Worm (Caenorhabditis elegans) whole organism, midembryonic: Measurements from ENCODE around the gene C04E12.5.

Source experiments
- T22C8.4 ChIP-seq: fragments of 200-800 bp; sonication (Bioruptor generic); IDR thresholded peaks from 2 replicates; pipeline ENCODE4 v1.3.6; 2022; ENCODE audit warnings: missing genetic modification characterization, missing compliant biosample characterization
- cog-1 ChIP-seq: sonication (generic microtip); optimal IDR thresholded peaks from 2 replicates; lab custom pipeline; 2016; ENCODE audit warnings: missing genetic modification characterization, missing compliant biosample characterization
- flt-1 ChIP-seq: fragments of 200-800 bp; sonication (Bioruptor generic); IDR thresholded peaks from 2 replicates; pipeline ENCODE4 v1.3.6; 2022; ENCODE audit warnings: missing genetic modification characterization, missing compliant biosample characterization
- klf-2 ChIP-seq: fragments of 200-800 bp; sonication (Bioruptor generic); conservative IDR thresholded peaks from 2 replicates; pipeline ENCODE4 v1.3.6; 2022; ENCODE audit warnings: missing genetic modification reagents, missing genetic modification characterization, missing compliant biosample characterization
- med-1 ChIP-seq: sonication (generic microtip); optimal IDR thresholded peaks from 2 replicates; lab custom pipeline; 2017; ENCODE audit warnings: missing genetic modification characterization, mild to moderate bottlenecking, missing compliant biosample characterization, antibody characterized with exemption, missing genetic modification reagents; ENCODE audit not compliant: insufficient read depth
- ref-1 ChIP-seq: fragments of 200-800 bp; sonication (Bioruptor generic); conservative IDR thresholded peaks from 2 replicates; pipeline ENCODE4 v1.3.6; 2022; ENCODE audit warnings: missing genetic modification reagents, missing genetic modification characterization, missing compliant biosample characterization
- tab-1 ChIP-seq: fragments of 200-800 bp; sonication (Bioruptor generic); IDR thresholded peaks from 2 replicates; pipeline ENCODE4 v1.3.6; 2022; ENCODE audit warnings: missing genetic modification characterization, missing compliant biosample characterization
- ztf-23 ChIP-seq: fragments of 200-800 bp; sonication (Bioruptor generic); IDR thresholded peaks from 2 replicates; pipeline ENCODE4 v1.3.6; 2022; ENCODE audit warnings: missing genetic modification reagents, missing genetic modification characterization, missing compliant biosample characterization
- ztf-29 ChIP-seq: fragments of 200-800 bp; sonication (Bioruptor generic); IDR thresholded peaks from 2 replicates; pipeline ENCODE4 v1.3.6; 2022; ENCODE audit warnings: missing genetic modification reagents, missing genetic modification characterization, missing compliant biosample characterization

Gene C04E12.5

ce11 chrV:3339009-3339408 is 19.4 kb upstream of the C04E12.5 start, which contains the start of gene C17B7.4:
Gene C17B7.4, plus strand, starts transcription at chrV:3339309.
- no peak for TF ChIP-seq ztf-29
- no peak for TF ChIP-seq cog-1 (tag; lab: Kevin White, UChicago)
- TF ChIP-seq klf-2 (GFP tag; lab: Robert Waterston, UW) = no peak
- no peak for TF ChIP-seq tab-1 (GFP tag; lab: Robert Waterston, UW)
- no peak for TF ChIP-seq ref-1 (GFP tag; lab: Robert Waterston, UW)
- no peak for TF ChIP-seq med-1
- TF ChIP-seq flt-1 (GFP tag; lab: Robert Waterston, UW) = no peak
- TF ChIP-seq T22C8.4 (GFP tag; lab: Robert Waterston, UW) = no peak
- TF ChIP-seq ztf-23 = no peak

DNA sequence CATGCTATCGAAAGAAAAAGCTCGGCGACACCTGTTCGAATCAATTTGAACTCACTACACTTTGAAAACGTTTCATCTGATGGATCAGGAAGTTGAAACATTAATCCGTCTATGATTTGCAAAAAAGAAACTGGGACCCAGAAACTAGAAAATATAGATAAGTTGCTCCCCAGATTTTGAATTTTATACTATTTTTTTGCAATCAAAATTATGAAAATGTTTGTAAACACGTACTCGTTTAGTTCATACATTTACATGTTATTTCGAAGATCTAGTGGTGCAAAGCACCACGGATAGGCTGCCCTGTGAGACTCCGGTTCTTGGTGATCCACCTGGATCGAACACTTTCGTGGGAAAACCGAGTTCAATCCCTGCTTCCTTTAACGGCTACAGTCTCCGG is 16.5 kb upstream of the C04E12.5 start, which contains the start of gene C17B7.10:
Gene C17B7.10, minus strand, starts transcription at position 101 of the 400 bp plus-strand sequence.
- TF ChIP-seq ztf-29 = no peak

ce11 chrV:3342504-3342903 is 15.9 kb upstream of the C04E12.5 start, which contains the start of gene C17B7.3:
Gene C17B7.3, plus strand, starts transcription at chrV:3342804.
- TF ChIP-seq cog-1 (tag; lab: Kevin White, UChicago) = no peak
- no peak for TF ChIP-seq T22C8.4 (GFP tag; lab: Robert Waterston, UW)
- TF ChIP-seq med-1 = no peak
- no peak for TF ChIP-seq flt-1 (GFP tag; lab: Robert Waterston, UW)
- TF ChIP-seq ref-1 (GFP tag; lab: Robert Waterston, UW) = no peak
- no peak for TF ChIP-seq klf-2 (GFP tag; lab: Robert Waterston, UW)
- no peak for TF ChIP-seq tab-1 (GFP tag; lab: Robert Waterston, UW)
- TF ChIP-seq ztf-29 = no peak
- no peak for TF ChIP-seq ztf-23

ce11 chrV:3344001-3344400 is 14.4 kb upstream of the C04E12.5 start:
- TF ChIP-seq ref-1 (GFP tag; lab: Robert Waterston, UW) (no peak), cog-1 (tag; lab: Kevin White, UChicago) (no peak), ztf-23 (no peak), klf-2 (GFP tag; lab: Robert Waterston, UW) (no peak), ztf-29 (no peak), T22C8.4 (GFP tag; lab: Robert Waterston, UW) (no peak), flt-1 (GFP tag; lab: Robert Waterston, UW) (no peak), med-1 (no peak), tab-1 (GFP tag; lab: Robert Waterston, UW) (no peak)

DNA sequence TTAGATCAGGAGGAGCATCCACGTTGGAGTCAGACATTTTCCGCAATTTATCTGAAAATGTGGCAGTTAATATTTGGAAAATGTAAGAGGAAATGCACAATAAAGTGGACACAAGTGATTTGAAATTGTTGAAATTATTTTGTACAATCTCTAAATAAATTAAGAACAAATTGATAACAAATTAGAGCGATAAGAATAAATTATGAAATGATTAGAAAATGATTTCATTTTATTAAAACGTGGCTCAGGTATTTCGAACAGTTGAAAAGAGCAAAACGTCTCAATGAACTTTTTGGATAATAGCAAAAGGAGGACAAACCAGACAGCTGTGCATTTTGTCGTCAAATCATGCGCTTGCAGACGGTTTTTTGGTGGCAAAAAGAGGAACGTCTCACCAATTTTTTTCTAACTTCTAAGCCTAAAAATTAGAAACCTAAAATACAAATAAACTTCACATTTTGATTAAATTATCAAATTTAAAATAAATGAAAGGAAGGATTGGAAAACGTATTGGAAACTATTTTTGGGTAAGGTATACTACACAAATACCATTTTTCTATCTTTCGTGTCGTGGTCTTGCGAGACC is 11.8 kb upstream of the C04E12.5 start, which contains the start of gene fbxa-65:
Gene fbxa-65, minus strand, starts transcription at position 51 of the 586 bp plus-strand sequence.
- no peak for TF ChIP-seq flt-1 (GFP tag; lab: Robert Waterston, UW)
- no peak for TF ChIP-seq ztf-23
- TF ChIP-seq T22C8.4 (GFP tag; lab: Robert Waterston, UW) = no peak
- no peak for TF ChIP-seq ztf-29
- TF ChIP-seq ref-1 (GFP tag; lab: Robert Waterston, UW) = no peak
- no peak for TF ChIP-seq med-1
- TF ChIP-seq cog-1 (tag; lab: Kevin White, UChicago) = no peak
- TF ChIP-seq tab-1 (GFP tag; lab: Robert Waterston, UW) = no peak
- no peak for TF ChIP-seq klf-2 (GFP tag; lab: Robert Waterston, UW)

DNA sequence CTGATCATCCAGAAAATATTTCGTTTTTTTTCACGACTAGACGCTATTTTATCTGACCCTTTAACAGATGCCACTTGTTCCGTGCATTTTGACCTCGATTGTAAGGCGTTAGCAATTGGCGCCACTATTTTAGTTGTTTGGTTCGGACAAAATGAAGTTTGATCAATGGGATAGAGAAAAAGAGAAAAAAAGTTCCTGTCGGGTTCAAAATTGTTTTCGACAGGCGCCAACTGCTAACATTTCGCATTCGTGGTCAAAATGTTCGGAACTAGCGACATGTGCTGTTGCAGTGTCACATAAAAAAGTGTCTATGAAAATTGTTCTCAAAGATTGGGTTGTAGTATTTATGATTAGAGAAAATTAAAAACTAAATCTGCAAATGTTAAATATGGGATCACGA is 10.9 kb upstream of the C04E12.5 start:
- TF ChIP-seq klf-2 (GFP tag; lab: Robert Waterston, UW) (no peak), cog-1 (tag; lab: Kevin White, UChicago) (no peak), med-1 (no peak), T22C8.4 (GFP tag; lab: Robert Waterston, UW) (no peak), ztf-29 (no peak), tab-1 (GFP tag; lab: Robert Waterston, UW) (no peak), flt-1 (GFP tag; lab: Robert Waterston, UW) (no peak), ref-1 (GFP tag; lab: Robert Waterston, UW) (no peak), ztf-23 (no peak)

ce11 chrV:3349877-3350276 is 8.5 kb upstream of the C04E12.5 start, which contains the start of gene C17B7.15:
Gene C17B7.15, plus strand, starts transcription at chrV:3350177.
- TF ChIP-seq klf-2 (GFP tag; lab: Robert Waterston, UW) = no peak
- no peak for TF ChIP-seq ztf-23
- TF ChIP-seq ref-1 (GFP tag; lab: Robert Waterston, UW) = no peak
- TF ChIP-seq flt-1 (GFP tag; lab: Robert Waterston, UW) = no peak
- TF ChIP-seq med-1 = no peak

DNA sequence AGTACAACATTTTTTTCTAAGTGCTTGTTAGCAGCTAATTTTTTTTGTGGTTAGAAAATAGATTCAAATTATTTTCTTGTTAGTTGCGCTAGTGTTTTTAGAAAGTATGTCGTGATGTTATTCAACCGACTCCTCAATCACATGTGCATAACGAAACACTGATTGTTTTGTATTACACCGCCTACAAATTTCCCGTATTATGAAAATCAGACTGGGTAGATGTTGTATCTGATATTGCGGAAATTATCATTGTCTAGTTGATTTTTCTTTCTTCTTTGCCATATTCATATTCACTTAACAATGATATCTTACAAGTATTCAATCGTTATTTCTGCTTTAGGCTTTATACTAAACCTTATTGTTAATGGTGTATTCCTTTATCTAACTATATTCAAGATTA is 7.1 kb upstream of the C04E12.5 start, which contains the start of gene str-63:
Gene str-63, plus strand, starts transcription at position 301 of the 400 bp plus-strand sequence.
- TF ChIP-seq tab-1 (GFP tag; lab: Robert Waterston, UW) = no peak
- TF ChIP-seq ztf-29 = no peak

DNA sequence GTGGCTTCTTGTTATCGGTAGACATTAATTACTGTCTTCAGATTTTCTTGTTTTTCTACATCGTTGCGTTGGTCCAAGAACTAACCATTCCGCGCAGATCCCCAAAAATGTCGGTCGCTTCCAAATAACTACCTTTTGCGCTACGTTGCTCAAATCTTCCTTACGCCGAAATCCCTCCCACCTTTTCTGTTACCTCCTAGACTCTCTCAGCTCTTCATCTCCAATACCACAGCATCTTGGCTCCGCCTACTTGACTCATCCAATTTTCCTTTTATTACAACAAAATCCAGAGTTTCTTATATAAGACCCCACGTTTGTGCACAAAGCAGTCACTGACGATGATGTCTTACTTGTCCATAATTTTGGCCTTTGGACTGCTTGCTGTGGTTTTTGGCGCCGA is 5.4 kb upstream of the C04E12.5 start, which contains the start of gene C17B7.12:
Gene C17B7.12, plus strand, starts transcription at position 301 of the 400 bp plus-strand sequence.
- TF ChIP-seq flt-1 (GFP tag; lab: Robert Waterston, UW) (no peak), med-1 (no peak)

DNA sequence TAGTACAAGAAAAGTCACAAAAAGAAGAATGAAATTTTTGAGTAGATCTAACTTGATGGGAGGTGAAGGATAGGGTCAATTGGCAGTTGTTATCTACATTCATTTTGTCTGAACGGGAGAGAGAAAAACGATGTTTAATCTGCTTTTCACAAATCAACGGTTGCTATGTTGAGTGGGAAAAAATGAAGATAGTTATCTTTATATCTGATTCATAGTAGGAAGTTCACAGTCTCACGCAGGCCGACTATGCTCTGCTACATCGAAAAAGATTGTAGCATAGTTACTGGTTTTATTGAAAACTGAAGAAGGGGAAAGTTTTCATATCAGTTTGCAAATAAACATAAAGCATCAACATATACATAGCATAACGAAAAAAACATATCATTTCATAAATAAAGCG is 2.8 kb upstream of the C04E12.5 start:
- TF ChIP-seq ref-1 (GFP tag; lab: Robert Waterston, UW) = no peak
- TF ChIP-seq flt-1 (GFP tag; lab: Robert Waterston, UW) = no peak
- TF ChIP-seq T22C8.4 (GFP tag; lab: Robert Waterston, UW) = no peak
- TF ChIP-seq cog-1 (tag; lab: Kevin White, UChicago) = no peak
- no peak for TF ChIP-seq klf-2 (GFP tag; lab: Robert Waterston, UW)
- no peak for TF ChIP-seq ztf-23

ce11 chrV:3357106-3357505 is 1.3 kb upstream of the C04E12.5 start, which contains the start of gene scrm-3:
Gene scrm-3, minus strand, starts transcription at chrV:3357206.
- no peak for TF ChIP-seq T22C8.4 (GFP tag; lab: Robert Waterston, UW)
